Fruit fly (Drosophila melanogaster): Measurements from ENCODE around the gene bond.
A peak's percentile ranks its signal among the peaks of the same experiment; 100 is the strongest.

Gene bond

DNA sequence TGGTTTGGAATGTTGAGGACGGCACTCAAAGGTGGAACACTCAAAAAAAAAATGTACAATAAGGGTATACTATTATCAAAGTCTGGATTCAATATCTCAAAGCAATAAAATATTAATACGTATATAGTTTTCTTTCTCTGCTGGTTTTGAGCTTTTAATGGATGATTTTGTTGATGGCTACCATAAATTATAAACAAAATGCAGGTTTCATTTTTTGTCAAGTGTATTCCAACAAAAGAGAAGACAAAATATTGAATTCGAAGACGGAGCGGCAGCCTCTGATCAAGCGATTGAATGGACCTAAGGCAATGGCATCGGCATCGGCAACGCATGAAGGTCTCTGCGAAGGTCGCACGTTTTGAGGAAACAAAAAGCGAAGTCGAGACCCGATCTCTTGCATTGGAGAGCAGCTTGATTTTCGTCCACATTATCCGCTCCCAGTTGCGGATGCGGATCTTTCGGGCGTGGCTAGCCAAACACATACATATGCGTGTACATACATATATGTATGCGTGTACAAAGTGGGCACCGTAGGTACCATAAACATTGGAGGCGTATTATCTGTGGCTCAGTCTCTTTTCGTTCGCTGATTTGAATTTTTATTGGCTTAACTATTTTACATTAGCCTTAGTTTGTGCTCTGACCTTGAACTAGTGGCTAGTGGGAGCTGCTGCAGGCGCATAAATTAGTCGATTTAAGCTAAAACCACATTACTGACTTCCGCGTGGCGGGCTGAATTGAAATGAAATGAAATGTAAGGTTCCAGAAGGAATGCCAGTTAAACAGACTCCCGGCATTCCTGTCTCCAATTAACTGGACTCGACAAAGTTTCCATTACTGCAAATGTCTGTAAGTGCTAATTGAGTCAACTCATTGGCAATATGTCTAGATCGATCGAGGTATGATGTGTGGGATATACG is 13.7 kb upstream of the bond start (continued):
- TF ChIP-seq jigr1 (GFP tag; IDR thresholded peaks at IDR 0.05): no peak
- TF ChIP-seq CG1792 (GFP tag; optimal IDR thresholded peaks at IDR 0.05): peak; percentile 11
- TF ChIP-seq Bteb2 (GFP tag; optimal IDR thresholded peaks at IDR 0.05): peak; percentile 5
- TF ChIP-seq kah (GFP tag; optimal IDR thresholded peaks at IDR 0.05): no peak
- TF ChIP-seq CG15479 (GFP tag; optimal IDR thresholded peaks at IDR 0.05): no peak
- no peak for TF ChIP-seq CG34376 (GFP tag; optimal IDR thresholded peaks at IDR 0.05)
- no peak for TF ChIP-seq GATAe (GFP tag; conservative IDR thresholded peaks at IDR 0.05)
- TF ChIP-seq CG18764 (GFP tag; optimal IDR thresholded peaks at IDR 0.05): no peak
- TF ChIP-seq D19A (tag; optimal IDR thresholded peaks at IDR 0.05): no peak
- TF ChIP-seq her (GFP tag; optimal IDR thresholded peaks at IDR 0.05): no peak
- no peak for TF ChIP-seq insv (GFP tag; optimal IDR thresholded peaks at IDR 0.05)
- TF ChIP-seq Dfd (GFP tag; optimal IDR thresholded peaks at IDR 0.05): no peak
- TF ChIP-seq Ptx1 (GFP tag; IDR thresholded peaks at IDR 0.05): peak; percentile 66
- no peak for TF ChIP-seq fd64A (GFP tag; optimal IDR thresholded peaks at IDR 0.05)
- TF ChIP-seq Atf3 (GFP tag; optimal IDR thresholded peaks at IDR 0.05): no peak
- TF ChIP-seq sim (GFP tag; IDR thresholded peaks at IDR 0.05): no peak
- TF ChIP-seq Atf-2 (GFP tag; optimal IDR thresholded peaks at IDR 0.05): no peak
- TF ChIP-seq tap (tag; optimal IDR thresholded peaks at IDR 0.05): peak; percentile 37
- TF ChIP-seq Vsx1 (GFP tag; optimal IDR thresholded peaks at IDR 0.05): no peak
- no peak for TF ChIP-seq ara (GFP tag; IDR thresholded peaks at IDR 0.05)
- TF ChIP-seq CG12071 (GFP tag; optimal IDR thresholded peaks at IDR 0.05): peak; percentile 11
- peak; percentile 28 for TF ChIP-seq bcd (GFP tag; optimal IDR thresholded peaks at IDR 0.05)
- no peak for TF ChIP-seq crp (GFP tag; optimal IDR thresholded peaks at IDR 0.05)
- no peak for TF ChIP-seq Mes4 (GFP tag; optimal IDR thresholded peaks at IDR 0.05)
- TF ChIP-seq CG15601 (tag; optimal IDR thresholded peaks at IDR 0.05): peak; percentile 20
- TF ChIP-seq HLHmδ (GFP tag; optimal IDR thresholded peaks at IDR 0.05): no peak
- no peak for TF ChIP-seq NFAT (GFP tag; IDR thresholded peaks at IDR 0.05)
- TF ChIP-seq otp (GFP tag; IDR thresholded peaks at IDR 0.05): peak; percentile 32; the same call in 1 of the 3 replicates
- no peak for TF ChIP-seq Lhr (GFP tag; optimal IDR thresholded peaks at IDR 0.05)
- 0 out of 3 replicates have a peak, but pooled peaks have one; percentile 49 for TF ChIP-seq CG17361 (GFP tag; IDR thresholded peaks at IDR 0.05)
- no peak for TF ChIP-seq mirr (GFP tag; optimal IDR thresholded peaks at IDR 0.05)
- no peak for TF ChIP-seq BEAF-32 (GFP tag; optimal IDR thresholded peaks at IDR 0.05)
- TF ChIP-seq dm (GFP tag; optimal IDR thresholded peaks at IDR 0.05): no peak
- no peak for TF ChIP-seq Bgb (GFP tag; IDR thresholded peaks at IDR 0.05; ENCODE audit: partially characterized antibody)
- TF ChIP-seq fd96Cb (tag; optimal IDR thresholded peaks at IDR 0.05): peak; percentile 20
- TF ChIP-seq CG18619 (GFP tag; optimal IDR thresholded peaks at IDR 0.05): no peak
- TF ChIP-seq Mrtf (GFP tag; IDR thresholded peaks at IDR 0.05): no peak
- no peak for TF ChIP-seq CG14965 (GFP tag; optimal IDR thresholded peaks at IDR 0.05; ENCODE audit: borderline replicate concordance)
- peak; percentile 9 for TF ChIP-seq CG10147 (GFP tag; optimal IDR thresholded peaks at IDR 0.05)
- 0 out of 2 replicates have a peak, but pooled peaks have one; percentile 20 for TF ChIP-seq Nf-YA (GFP tag; IDR thresholded peaks at IDR 0.05)
- TF ChIP-seq CG12236 (GFP tag; optimal IDR thresholded peaks at IDR 0.05): no peak
- TF ChIP-seq CG11696 (GFP tag; IDR thresholded peaks at IDR 0.05): 0 out of 2 replicates have a peak, but pooled peaks have one; percentile 13
- TF ChIP-seq Chrac-16 (GFP tag; optimal IDR thresholded peaks at IDR 0.05): no peak
- TF ChIP-seq dpn (GFP tag; optimal IDR thresholded peaks at IDR 0.05): peak; percentile 37 to 48
- no peak for TF ChIP-seq gt (GFP tag; IDR thresholded peaks at IDR 0.05)
- TF ChIP-seq sens (GFP tag): peak; percentile 89
- TF ChIP-seq CG9817 (tag; optimal IDR thresholded peaks at IDR 0.05): peak; percentile 19
- no peak for TF ChIP-seq tx (GFP tag; optimal IDR thresholded peaks at IDR 0.05)
- no peak for TF ChIP-seq CG17568 (GFP tag; optimal IDR thresholded peaks at IDR 0.05)

Data from whole organism, embryonic.